Worm (Caenorhabditis elegans): ENCODE results near the gene nhr-227.
"Not testable (repeated sequence)": the region's sequence is repeated elsewhere in the genome, so short reads cannot be mapped to it uniquely, and the experiment has no call there.

Gene nhr-227

ce11 chrV:2254553-2255124, 30.6 kb upstream of the nhr-227 start, which contains the start of gene str-253:
Gene str-253 (minus strand): TSS chrV:2254603.
- TF ChIP-seq nfya-1 (tag; optimal IDR thresholded peaks at IDR 0.05) (no peak), pros-1 (tag; optimal IDR thresholded peaks at IDR 0.05) (no peak), Y22D7AL.16 (tag; optimal IDR thresholded peaks at IDR 0.05) (no peak), ceh-9 (tag; optimal IDR thresholded peaks at IDR 0.05) (no peak), unc-42 (tag; optimal IDR thresholded peaks at IDR 0.05) (no peak), madf-2 (tag; optimal IDR thresholded peaks at IDR 0.05) (no peak), npax-4 (tag; optimal IDR thresholded peaks at IDR 0.05) (no peak), nhr-232 (tag; optimal IDR thresholded peaks at IDR 0.05) (no peak), fkh-6 (tag; optimal IDR thresholded peaks at IDR 0.05) (no peak)

- TF ChIP-seq pax-1 (tag; optimal IDR thresholded peaks at IDR 0.05); unc-3 (GFP tag; conservative IDR thresholded peaks at IDR 0.05); unc-3 (tag; optimal IDR thresholded peaks at IDR 0.05); ttx-3 (tag; optimal IDR thresholded peaks at IDR 0.05): not testable (repeated sequence)
Observed at ce11 chrV:2255191-2255590, 30.0 kb upstream of the nhr-227 start, which contains the start of gene F41B5.1. Gene F41B5.1 (plus strand): TSS chrV:2255533.

- no peak for TF ChIP-seq ceh-14 (tag; optimal IDR thresholded peaks at IDR 0.05)
Observed at ce11 chrV:2259750-2260149, 25.5 kb upstream of the nhr-227 start, which contains the start of gene nhr-182. Gene nhr-182 (minus strand): TSS chrV:2259927.

ce11 chrV:2260660-2261059, 24.6 kb upstream of the nhr-227 start, which contains the start of gene F41B5.12:
Gene F41B5.12 (plus strand): TSS chrV:2260960.
- no peak for TF ChIP-seq ceh-31 (tag; optimal IDR thresholded peaks at IDR 0.05)

ce11 chrV:2264455-2264854, 20.8 kb upstream of the nhr-227 start, which contains the start of gene nhr-183:
Gene nhr-183 (minus strand): TSS chrV:2264634.
- no peak for TF ChIP-seq tbx-2 (tag; optimal IDR thresholded peaks at IDR 0.05)
- no peak for TF ChIP-seq nfya-1 (tag; optimal IDR thresholded peaks at IDR 0.05)
- TF ChIP-seq pax-1 (tag; optimal IDR thresholded peaks at IDR 0.05), result peak; percentile 69

ce11 chrV:2264925-2265324, 20.3 kb upstream of the nhr-227 start:
- TF ChIP-seq Y22D7AL.16 (tag; optimal IDR thresholded peaks at IDR 0.05) (no peak), gmeb-2 (tag; optimal IDR thresholded peaks at IDR 0.05) (no peak), sdc-2 (tag; optimal IDR thresholded peaks at IDR 0.05) (no peak), K09A11.1 (tag; optimal IDR thresholded peaks at IDR 0.05; ENCODE audit: insufficient read depth) (no peak), K02D7.2 (tag; optimal IDR thresholded peaks at IDR 0.05) (no peak), nhr-11 (tag; optimal IDR thresholded peaks at IDR 0.05) (no peak)

ce11 chrV:2266958-2267357, 18.3 kb upstream of the nhr-227 start, which contains the start of gene nhr-275:
Gene nhr-275 (minus strand): TSS chrV:2267058.
- TF ChIP-seq unc-3 (GFP tag; conservative IDR thresholded peaks at IDR 0.05) (no peak), unc-3 (tag; optimal IDR thresholded peaks at IDR 0.05) (no peak), hlh-6 (tag; optimal IDR thresholded peaks at IDR 0.05) (no peak), ceh-9 (tag; optimal IDR thresholded peaks at IDR 0.05) (no peak), elt-2 (tag; optimal IDR thresholded peaks at IDR 0.05) (no peak)

- TF ChIP-seq hlh-8 (tag; optimal IDR thresholded peaks at IDR 0.05) (no peak), unc-55 (GFP tag; optimal IDR thresholded peaks at IDR 0.05) (no peak), npax-4 (tag; optimal IDR thresholded peaks at IDR 0.05) (no peak), ets-4 (tag; optimal IDR thresholded peaks at IDR 0.05) (no peak)
Observed at ce11 chrV:2271750-2272149, 13.5 kb upstream of the nhr-227 start, which contains the start of gene Y5H2A.1. Gene Y5H2A.1 (minus strand): TSS chrV:2271850.
